Fruit fly (Drosophila melanogaster) whole organism, embryonic: ENCODE measurements around the gene CG33769.
A peak's percentile ranks its signal among the peaks of the same experiment; 100 is the strongest.

Experiments
- Awh ChIP-seq: fragments of 200-800 bp; sonication (Bioruptor generic); IDR thresholded peaks from 2 replicates; pipeline ENCODE4, ENCODE4 v1.3.6; 2022; ENCODE audit warnings: missing biosample characterization, missing genetic modification characterization
- C15 ChIP-seq: fragments of 200-800 bp; sonication (Bioruptor generic); IDR thresholded peaks from 3 replicates; pipeline ENCODE4 v1.3.6; 2022; ENCODE audit warnings: missing biosample characterization, missing genetic modification characterization
- CG1024 ChIP-seq: fragments of 200-800 bp; sonication (Bioruptor generic); IDR thresholded peaks from 2 replicates; pipeline ENCODE4 v1.3.6; 2022; ENCODE audit warnings: missing biosample characterization, missing genetic modification characterization
- CG10462 ChIP-seq: fragments of 200-800 bp; sonication (Bioruptor generic); optimal IDR thresholded peaks from 2 replicates; lab custom pipeline; 2016; ENCODE audit warnings: missing biosample characterization, missing genetic modification characterization
- CG11085 ChIP-seq: fragments of 200-800 bp; sonication (Bioruptor generic); IDR thresholded peaks from 2 replicates; pipeline ENCODE4 v1.3.6; 2022; ENCODE audit warnings: missing biosample characterization, missing genetic modification characterization
- CG12071 ChIP-seq: fragments of 200-800 bp; sonication (Bioruptor generic); optimal IDR thresholded peaks from 3 replicates; lab custom pipeline; 2018; ENCODE audit warnings: missing biosample characterization, mild to moderate bottlenecking, missing genetic modification characterization
- CG13775 ChIP-seq: fragments of 200-800 bp; sonication (Bioruptor generic); optimal IDR thresholded peaks from 3 replicates; lab custom pipeline; 2017; ENCODE audit warnings: missing biosample characterization, mild to moderate bottlenecking, missing genetic modification characterization
- CG15011 ChIP-seq: fragments of 200-800 bp; sonication (Bioruptor generic); optimal IDR thresholded peaks from 3 replicates; lab custom pipeline; 2018; ENCODE audit warnings: missing biosample characterization, mild to moderate bottlenecking, missing genetic modification characterization
- CG15073 ChIP-seq: fragments of 200-800 bp; sonication (Bioruptor generic); optimal IDR thresholded peaks from 2 replicates; lab custom pipeline; 2016; ENCODE audit warnings: missing biosample characterization, missing genetic modification characterization
- CG15514 ChIP-seq: fragments of 200-800 bp; sonication (Bioruptor generic); optimal IDR thresholded peaks from 3 replicates; lab custom pipeline; 2017; ENCODE audit warnings: missing biosample characterization, missing genetic modification characterization, mild to moderate bottlenecking, moderate library complexity, missing genetic modification reagents
- CG2712 ChIP-seq: fragments of 200-800 bp; optimal IDR thresholded peaks from 3 replicates; lab custom pipeline; 2019; ENCODE audit warnings: missing biosample characterization, mild to moderate bottlenecking, missing genetic modification characterization, moderate library complexity
- CG4282 ChIP-seq: fragments of 200-800 bp; sonication (Bioruptor generic); optimal IDR thresholded peaks from 2 replicates; lab custom pipeline; 2016; ENCODE audit warnings: missing biosample characterization, missing genetic modification characterization
- CG4820 ChIP-seq: fragments of 200-800 bp; sonication (Bioruptor generic); optimal IDR thresholded peaks from 3 replicates; lab custom pipeline; 2016; ENCODE audit warnings: missing biosample characterization, missing genetic modification characterization
- CG6689 ChIP-seq: fragments of 200-800 bp; sonication (Bioruptor generic); IDR thresholded peaks from 2 replicates; pipeline ENCODE4 v1.3.6; 2022; ENCODE audit warnings: missing biosample characterization, missing genetic modification characterization
- CG6854 ChIP-seq: fragments of 200-800 bp; sonication (Bioruptor generic); optimal IDR thresholded peaks from 3 replicates; lab custom pipeline; 2017; ENCODE audit warnings: missing biosample characterization, mild to moderate bottlenecking, missing genetic modification characterization
- Eip74EF ChIP-seq, 2 experiments: fragments of 200-800 bp in 1 of 2; fragments of >200 bp in 1 of 2; sonication (Bioruptor generic) in 1 of 2; optimal IDR thresholded peaks; 2 replicates each; lab custom pipeline; 2017 to 2019; ENCODE audit warnings: missing biosample characterization in 2 of 2, missing genetic modification characterization in 2 of 2, mild to moderate bottlenecking in 1 of 2, moderate library complexity in 1 of 2
- HLH4C ChIP-seq: fragments of 200-800 bp; sonication (Bioruptor generic); IDR thresholded peaks from 3 replicates; pipeline ENCODE4 v1.3.6; 2022; ENCODE audit warnings: missing biosample characterization, missing genetic modification characterization; ENCODE audit not compliant: partially characterized antibody
- HLH54F ChIP-seq: fragments of 200-800 bp; sonication (Bioruptor generic); optimal IDR thresholded peaks from 3 replicates; lab custom pipeline; 2016; ENCODE audit warnings: missing biosample characterization, missing genetic modification characterization
- Hand ChIP-seq: fragments of 200-800 bp; sonication (Bioruptor generic); optimal IDR thresholded peaks from 2 replicates; lab custom pipeline; 2017; ENCODE audit warnings: mild to moderate bottlenecking, missing biosample characterization, missing genetic modification reagents, missing genetic modification characterization
- Hr39 ChIP-seq: fragments of >200 bp; optimal IDR thresholded peaks from 2 replicates; lab custom pipeline; 2017
- Max ChIP-seq: fragments of 200-800 bp; sonication (Bioruptor generic); optimal IDR thresholded peaks from 2 replicates; lab custom pipeline; 2016; ENCODE audit warnings: missing biosample characterization, mild to moderate bottlenecking, missing genetic modification characterization
- Med ChIP-seq: fragments of 200-800 bp; sonication (Bioruptor generic); peaks from one replicate; lab custom pipeline; 2016; ENCODE audit warnings: missing biosample characterization, missing genetic modification characterization, mild to moderate bottlenecking, inconsistent platforms, moderate library complexity
- Ptx1 ChIP-seq: fragments of 200-800 bp; sonication (Bioruptor generic); IDR thresholded peaks from 2 replicates; pipeline ENCODE4 v1.3.6; 2022; ENCODE audit warnings: missing biosample characterization, missing genetic modification characterization
- Xbp1 ChIP-seq: fragments of 200-800 bp; sonication (Bioruptor generic); optimal IDR thresholded peaks from 3 replicates; lab custom pipeline; 2016; ENCODE audit warnings: missing biosample characterization, mild to moderate bottlenecking, missing genetic modification characterization
- YL-1 ChIP-seq: fragments of 200-800 bp; sonication (Bioruptor generic); optimal IDR thresholded peaks from 3 replicates; lab custom pipeline; 2017; ENCODE audit warnings: missing biosample characterization, mild to moderate bottlenecking, missing genetic modification characterization
- bcd ChIP-seq: fragments of 200-800 bp; sonication (Bioruptor generic); optimal IDR thresholded peaks from 2 replicates; lab custom pipeline; 2017; ENCODE audit warnings: missing biosample characterization, mild to moderate bottlenecking, missing genetic modification characterization
- chm ChIP-seq: fragments of 200-800 bp; sonication (Bioruptor generic); IDR thresholded peaks from 2 replicates; pipeline ENCODE4 v1.3.6; 2022; ENCODE audit warnings: missing biosample characterization, missing genetic modification characterization
- ci ChIP-seq: fragments of 200-800 bp; sonication (Bioruptor generic); IDR thresholded peaks from 3 replicates; pipeline ENCODE4 v1.3.6; 2022; ENCODE audit warnings: missing biosample characterization, missing genetic modification characterization
- exex ChIP-seq: fragments of 200-800 bp; sonication (Bioruptor generic); optimal IDR thresholded peaks from 4 replicates; lab custom pipeline; 2018; ENCODE audit warnings: missing biosample characterization, mild to moderate bottlenecking, missing genetic modification characterization, moderate library complexity
- fu2 ChIP-seq: fragments of 200-800 bp; sonication (Bioruptor generic); optimal IDR thresholded peaks from 2 replicates; lab custom pipeline; 2016; ENCODE audit warnings: missing biosample characterization, missing genetic modification characterization
- ind ChIP-seq: fragments of 200-800 bp; sonication (Bioruptor generic); optimal IDR thresholded peaks from 3 replicates; lab custom pipeline; 2016; ENCODE audit warnings: missing biosample characterization, missing genetic modification characterization
- insv ChIP-seq, 2 experiments: fragments of 200-800 bp; sonication (Bioruptor generic); optimal IDR thresholded peaks; 3 replicates each; lab custom pipeline; 2016 to 2018; ENCODE audit warnings: missing biosample characterization in 2 of 2, missing genetic modification characterization in 2 of 2
- inv ChIP-seq: fragments of 200-800 bp; sonication (Bioruptor generic); IDR thresholded peaks from 2 replicates; pipeline ENCODE4 v1.3.6; 2022; ENCODE audit warnings: missing biosample characterization, missing genetic modification characterization; ENCODE audit not compliant: partially characterized antibody
- lab ChIP-seq: fragments of 200-800 bp; sonication (Bioruptor generic); optimal IDR thresholded peaks from 3 replicates; lab custom pipeline; 2017; ENCODE audit warnings: missing biosample characterization, missing genetic modification characterization, mild to moderate bottlenecking, moderate library complexity, missing genetic modification reagents
- lmd ChIP-seq: fragments of 200-800 bp; sonication (Bioruptor generic); IDR thresholded peaks from 2 replicates; pipeline ENCODE4 v1.3.6; 2022; ENCODE audit warnings: missing biosample characterization, missing genetic modification characterization
- oc ChIP-seq: fragments of 200-800 bp; sonication (Bioruptor generic); optimal IDR thresholded peaks from 2 replicates; lab custom pipeline; 2018; ENCODE audit warnings: missing biosample characterization, mild to moderate bottlenecking, missing genetic modification characterization, moderate library complexity
- pfk ChIP-seq: fragments of 200-800 bp; sonication (Bioruptor generic); optimal IDR thresholded peaks from 2 replicates; lab custom pipeline; 2018; ENCODE audit warnings: missing biosample characterization, mild to moderate bottlenecking, missing genetic modification characterization, moderate library complexity
- prd ChIP-seq, 3 experiments: fragments of >200 bp in 2 of 3; fragments of 200-800 bp in 1 of 3; sonication (Bioruptor generic) in 1 of 3; optimal IDR thresholded peaks in 2 of 3; IDR thresholded peaks in 1 of 3; 2 replicates in 2 of 3; 3 replicates in 1 of 3; pipeline versions ENCODE4 v1.3.6 to Lab custom; 2017 to 2022; ENCODE audit warnings: missing biosample characterization in 1 of 3, missing genetic modification characterization in 1 of 3
- psq ChIP-seq: fragments of 200-800 bp; sonication (Bioruptor generic); optimal IDR thresholded peaks from 2 replicates; lab custom pipeline; 2017; ENCODE audit warnings: missing biosample characterization, missing genetic modification characterization
- ranshi ChIP-seq: fragments of 200-800 bp; sonication (Bioruptor generic); IDR thresholded peaks from 2 replicates; pipeline ENCODE4 v1.3.6; 2022; ENCODE audit warnings: missing biosample characterization, missing genetic modification characterization
- sc ChIP-seq, 3 experiments: fragments of >200 bp in 2 of 3; fragments of 200-800 bp in 1 of 3; sonication (Bioruptor generic) in 1 of 3; optimal IDR thresholded peaks; 2 replicates in 2 of 3; 3 replicates in 1 of 3; lab custom pipeline; 2017; ENCODE audit warnings: mild to moderate bottlenecking in 1 of 3, missing biosample characterization in 1 of 3, missing genetic modification characterization in 1 of 3, missing genetic modification reagents in 1 of 3
- shn ChIP-seq: fragments of 200-800 bp; sonication (Bioruptor generic); optimal IDR thresholded peaks from 3 replicates; lab custom pipeline; 2016; ENCODE audit warnings: missing biosample characterization, missing genetic modification characterization
- stc ChIP-seq: fragments of 200-800 bp; sonication (Bioruptor generic); IDR thresholded peaks from 2 replicates; pipeline ENCODE4 v1.3.6; 2022; ENCODE audit warnings: missing biosample characterization, missing genetic modification characterization
- tna ChIP-seq: fragments of 200-800 bp; sonication (Bioruptor generic); IDR thresholded peaks from 2 replicates; pipeline ENCODE4 v1.3.6; 2022; ENCODE audit warnings: missing biosample characterization, missing genetic modification characterization; ENCODE audit not compliant: partially characterized antibody
- unc-4 ChIP-seq: fragments of 200-800 bp; sonication (Bioruptor generic); IDR thresholded peaks from 2 replicates; pipeline ENCODE4 v1.3.6; 2022; ENCODE audit warnings: missing biosample characterization, missing genetic modification characterization; ENCODE audit not compliant: partially characterized antibody
- vfl ChIP-seq: fragments of 200-800 bp; sonication (Bioruptor generic); optimal IDR thresholded peaks from 2 replicates; lab custom pipeline; 2016; ENCODE audit warnings: missing biosample characterization, missing genetic modification characterization

Gene CG33769

dm6 chr3L:22648372-22648771 is 645 bp downstream of the CG33769 start, which contains the start of gene CG33770:
TSS of gene CG33770 (plus strand) at chr3L:22648672.
- TF ChIP-seq ind (no peak), pfk (no peak), oc (no peak), Max (no peak), Hr39 (lab: Kevin White, UChicago) (no peak), ranshi (no peak), Eip74EF (GFP tag; optimal IDR thresholded peaks at IDR 0.05; lab: Kevin White, UChicago) (no peak), C15 (no peak), CG11085 (GFP tag; lab: Robert Waterston, UW) (no peak), shn (GFP tag; lab: Kevin White, UChicago) (no peak)
- TF ChIP-seq, all 482 proteins: peak for 0

dm6 chr3L:22649096-22649495 is 1.4 kb downstream of the CG33769 start, which contains the start of gene CG33771:
TSS of gene CG33771 (plus strand) at chr3L:22649396.
- no peak for TF ChIP-seq Hand (GFP tag; lab: Kevin White, UChicago)
- TF ChIP-seq exex (tag; lab: Kevin White, UChicago): no peak
- no peak for TF ChIP-seq CG10462 (GFP tag; lab: Kevin White, UChicago)
- no peak for TF ChIP-seq fu2
- no peak for TF ChIP-seq CG2712 (tag; lab: Kevin White, UChicago)
- no peak for TF ChIP-seq Xbp1 (GFP tag; lab: Kevin White, UChicago)
- no peak for TF ChIP-seq vfl (GFP tag; lab: Kevin White, UChicago)
- TF ChIP-seq inv (GFP tag; lab: Robert Waterston, UW): no peak
- TF ChIP-seq YL-1 (GFP tag; lab: Kevin White, UChicago): no peak
- no peak for TF ChIP-seq bcd (GFP tag; lab: Kevin White, UChicago)
- TF ChIP-seq unc-4: no peak
- no peak for TF ChIP-seq Awh (GFP tag; lab: Robert Waterston, UW)
- TF ChIP-seq HLH4C (GFP tag; lab: Robert Waterston, UW): no peak
- TF ChIP-seq lab: no peak
- no peak for TF ChIP-seq tna

dm6 chr3L:22652425-22652824 is 4.7 kb downstream of the CG33769 start, which contains the start of gene CG33772:
TSS of gene CG33772 (minus strand) at chr3L:22652525.
- TF ChIP-seq Hand (GFP tag; lab: Kevin White, UChicago) (no peak), CG4282 (GFP tag; lab: Kevin White, UChicago) (no peak), CG15514 (GFP tag; lab: Kevin White, UChicago) (no peak), lmd (GFP tag; lab: Robert Waterston, UW) (no peak)
- TF ChIP-seq, all 482 proteins: peak for 0

- no peak for TF ChIP-seq CG15011
- peak; percentile 13; the same call in 1 of the 2 replicates for TF ChIP-seq stc (GFP tag; lab: Robert Waterston, UW)
- TF ChIP-seq insv (GFP tag; optimal IDR thresholded peaks at IDR 0.05; lab: Kevin White, UChicago): no peak
- peak; percentile 61; the same call in 1 of the 3 replicates for TF ChIP-seq ci
- TF ChIP-seq CG6854: no peak
- no peak for TF ChIP-seq prd (optimal IDR thresholded peaks at IDR 0.05; lab: Kevin White, UChicago)
- peak; percentile 72; the same call in 2 of the 3 replicates for TF ChIP-seq prd (GFP tag; IDR thresholded peaks at IDR 0.05; lab: Robert Waterston, UW)
- no peak for TF ChIP-seq chm (GFP tag; lab: Robert Waterston, UW)
- TF ChIP-seq CG1024 (GFP tag; lab: Robert Waterston, UW): 0 out of 2 replicates have a peak, but pooled peaks have one; percentile 5
- TF ChIP-seq CG13775 (GFP tag; lab: Kevin White, UChicago): peak; percentile 3
- TF ChIP-seq Ptx1: peak; percentile 34; the same call in 1 of the 2 replicates
- TF ChIP-seq CG4820: peak; percentile 37
- TF ChIP-seq CG6689: peak; percentile 18; the same call in 1 of the 2 replicates
- TF ChIP-seq HLH54F: peak; percentile 0
- TF ChIP-seq CG15073 (GFP tag; lab: Kevin White, UChicago): no peak
- peak; percentile 7 for TF ChIP-seq CG12071 (GFP tag; lab: Kevin White, UChicago)
- peak; percentile 34 for TF ChIP-seq Xbp1 (GFP tag; lab: Kevin White, UChicago)
- TF ChIP-seq Med (GFP tag; lab: Kevin White, UChicago): peak; percentile 73
- no peak for TF ChIP-seq psq (GFP tag; lab: Kevin White, UChicago)
- TF ChIP-seq sc (optimal IDR thresholded peaks at IDR 0.05; lab: Kevin White, UChicago): no peak
- TF ChIP-seq sc (GFP tag; optimal IDR thresholded peaks at IDR 0.05; lab: Kevin White, UChicago): peak; percentile 2
Measured at dm6 chr3L:22665110-22665509, 17.4 kb downstream of the CG33769 start.
